Worm (Caenorhabditis elegans) whole organism, young adult: ENCODE data around the gene swm-1.

Experiments used
- B0035.1 ChIP-seq: sonication (generic microtip); optimal IDR thresholded peaks from 2 replicates; lab custom pipeline; 2016; ENCODE audit warnings: missing genetic modification characterization, mild to moderate bottlenecking, missing compliant biosample characterization, missing genotype, missing genetic modification reagents
- akir-1 ChIP-seq: fragments of 200-800 bp; sonication (Bioruptor generic); optimal IDR thresholded peaks from 2 replicates; lab custom pipeline; 2018; ENCODE audit warnings: mild to moderate bottlenecking, missing genetic modification characterization, moderate library complexity, missing compliant biosample characterization
- aptf-2 ChIP-seq: fragments of 200-800 bp; sonication (Bioruptor generic); conservative IDR thresholded peaks from 2 replicates; pipeline ENCODE4 v1.3.6; 2022; ENCODE audit warnings: missing genetic modification reagents, missing genetic modification characterization, missing compliant biosample characterization
- aptf-3 ChIP-seq: fragments of 200-800 bp; sonication (Bioruptor generic); IDR thresholded peaks from 2 replicates; pipeline ENCODE4 v1.3.6; 2022; ENCODE audit warnings: missing genetic modification characterization, missing compliant biosample characterization
- bed-1 ChIP-seq: fragments of 200-800 bp; sonication (Bioruptor generic); IDR thresholded peaks from 2 replicates; pipeline ENCODE4 v1.3.6; 2022; ENCODE audit warnings: missing genetic modification reagents, missing genetic modification characterization, missing compliant biosample characterization
- bed-2 ChIP-seq: fragments of 200-800 bp; sonication (Bioruptor generic); IDR thresholded peaks from 2 replicates; pipeline ENCODE4 v1.3.6; 2022; ENCODE audit warnings: missing genetic modification reagents, missing genetic modification characterization, missing compliant biosample characterization
- ceh-58 ChIP-seq: fragments of 200-800 bp; sonication (Bioruptor generic); IDR thresholded peaks from 2 replicates; pipeline ENCODE4 v1.3.6; 2022; ENCODE audit warnings: missing genetic modification characterization, missing compliant biosample characterization
- ekl-4 ChIP-seq: fragments of 200-800 bp; sonication (Bioruptor generic); IDR thresholded peaks from 2 replicates; pipeline ENCODE4 v1.3.6; 2022; ENCODE audit warnings: missing genetic modification reagents, missing genetic modification characterization, missing compliant biosample characterization
- lin-35 ChIP-seq, 3 experiments: fragments of 150-350 bp in 2 of 3; sonication (generic microtip) in 1 of 3; optimal IDR thresholded peaks; 2 replicates each; lab custom pipeline; 2014 to 2018; ENCODE audit warnings: missing biosample characterization in 3 of 3, missing genetic modification characterization in 3 of 3, missing genetic modification reagents in 3 of 3
- pha-4 ChIP-seq: fragments of 150-350 bp; sonication (generic microtip); optimal IDR thresholded peaks from 2 replicates; lab custom pipeline; 2014; ENCODE audit warnings: missing biosample characterization, missing genetic modification reagents, missing genetic modification characterization
- snpc-1.1 ChIP-seq: sonication (generic microtip); optimal IDR thresholded peaks from 2 replicates; lab custom pipeline; 2017; ENCODE audit warnings: missing genetic modification characterization, mild to moderate bottlenecking, missing compliant biosample characterization, antibody characterized with exemption, moderate library complexity, missing genotype, missing genetic modification reagents; ENCODE audit not compliant: insufficient read depth
- snpc-4 ChIP-seq, 5 experiments: fragments of 150-350 bp in 1 of 5; sonication (generic microtip) in 4 of 5; optimal IDR thresholded peaks; 2 replicates each; lab custom pipeline; 2014 to 2018; ENCODE audit warnings: missing genetic modification characterization in 5 of 5, missing biosample characterization in 3 of 5, antibody characterized with exemption in 2 of 5, mild to moderate bottlenecking in 2 of 5, missing compliant biosample characterization in 2 of 5, missing genotype in 2 of 5, moderate library complexity in 2 of 5, missing genetic modification reagents in 1 of 5
- tbp1 ChIP-seq: fragments of 200-800 bp; sonication (Bioruptor generic); optimal IDR thresholded peaks from 2 replicates; lab custom pipeline; 2018; ENCODE audit warnings: mild to moderate bottlenecking, missing genetic modification characterization, missing compliant biosample characterization
- unc-62 ChIP-seq: fragments of 150-350 bp; optimal IDR thresholded peaks from 2 replicates; lab custom pipeline; 2014; ENCODE audit warnings: missing biosample characterization, missing genetic modification reagents, missing genetic modification characterization

DNA sequence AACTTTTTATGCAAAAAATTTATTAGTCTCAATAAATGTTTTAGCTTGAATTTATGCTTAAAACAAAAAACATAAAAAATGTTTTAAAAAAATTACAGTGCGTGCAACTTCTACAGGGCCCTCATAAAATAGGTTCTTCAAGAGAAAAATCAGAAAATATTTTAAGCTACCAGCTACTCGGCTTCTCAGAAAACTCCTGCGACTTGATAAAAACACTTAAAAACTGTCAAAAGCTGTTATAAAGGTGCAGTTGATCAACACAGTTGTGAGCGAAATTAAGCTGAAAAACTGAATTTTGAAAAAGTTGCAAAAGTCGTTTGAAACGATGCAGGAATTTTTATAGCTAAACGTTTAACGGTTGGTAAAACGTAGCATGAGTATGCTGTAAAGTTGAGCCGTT is 34.1 kb upstream of the swm-1 start:
- TF ChIP-seq ekl-4 (GFP tag; lab: Robert Waterston, UW): no peak
- no peak for TF ChIP-seq lin-35 (GFP tag; optimal IDR thresholded peaks at IDR 0.05; lab: Kevin White, UChicago)
- no peak for TF ChIP-seq akir-1 (GFP tag; lab: Kevin White, UChicago)
- TF ChIP-seq ceh-58: no peak
- TF ChIP-seq aptf-3 (GFP tag; lab: Robert Waterston, UW): 0 out of 2 replicates have a peak, but pooled peaks have one; percentile 53
- TF ChIP-seq unc-62 (GFP tag; lab: Kevin White, UChicago): no peak
- no peak for TF ChIP-seq pha-4 (tag; lab: Kevin White, UChicago)
- TF ChIP-seq snpc-4 (GFP tag; optimal IDR thresholded peaks at IDR 0.05; lab: Kevin White, UChicago): no peak
- no peak for TF ChIP-seq snpc-4 (tag; optimal IDR thresholded peaks at IDR 0.05; lab: Kevin White, UChicago)
- TF ChIP-seq tbp1 (GFP tag; lab: Kevin White, UChicago): peak; percentile 21
- TF ChIP-seq bed-2 (GFP tag; lab: Robert Waterston, UW): no peak
- no peak for TF ChIP-seq bed-1 (GFP tag; lab: Robert Waterston, UW)
- TF ChIP-seq snpc-1.1 (tag; lab: Kevin White, UChicago): no peak
- TF ChIP-seq aptf-2 (GFP tag; lab: Robert Waterston, UW): no peak
- TF ChIP-seq B0035.1 (tag; lab: Kevin White, UChicago): no peak
